Fruit fly (Drosophila melanogaster) whole organism, embryonic: ENCODE results near the gene CG3630.
A peak's percentile ranks its signal among the peaks of the same experiment; 100 is the strongest.

Experiments
- Atf-2 ChIP-seq: fragments of 200-800 bp; sonication (Bioruptor generic); optimal IDR thresholded peaks from 2 replicates; lab custom pipeline; 2016; ENCODE audit warnings: missing biosample characterization, missing genetic modification characterization
- Bdp1 ChIP-seq: fragments of 200-800 bp; sonication (Bioruptor generic); optimal IDR thresholded peaks from 3 replicates; lab custom pipeline; 2016; ENCODE audit warnings: missing biosample characterization, missing genetic modification characterization
- Blimp-1 ChIP-seq: fragments of 200-800 bp; sonication (Bioruptor generic); optimal IDR thresholded peaks from 3 replicates; lab custom pipeline; 2018; ENCODE audit warnings: missing biosample characterization, missing genetic modification characterization, mild to moderate bottlenecking, moderate library complexity, missing genetic modification reagents
- CG10147 ChIP-seq: fragments of 200-800 bp; sonication (Bioruptor generic); optimal IDR thresholded peaks from 2 replicates; lab custom pipeline; 2019; ENCODE audit warnings: missing biosample characterization, mild to moderate bottlenecking, missing genetic modification characterization, moderate library complexity
- CG12104 ChIP-seq: fragments of 200-800 bp; sonication (Bioruptor generic); optimal IDR thresholded peaks from 3 replicates; lab custom pipeline; 2016; ENCODE audit warnings: missing biosample characterization, missing genetic modification characterization
- CG12769 ChIP-seq: fragments of 200-800 bp; sonication (Bioruptor generic); optimal IDR thresholded peaks from 2 replicates; lab custom pipeline; 2019; ENCODE audit warnings: missing biosample characterization, mild to moderate bottlenecking, missing genetic modification characterization, moderate library complexity
- CG12942 ChIP-seq: fragments of 200-800 bp; sonication (Bioruptor generic); optimal IDR thresholded peaks from 3 replicates; lab custom pipeline; 2016; ENCODE audit warnings: missing biosample characterization, missing genetic modification characterization
- CG13287 ChIP-seq: fragments of 200-800 bp; sonication (Bioruptor generic); IDR thresholded peaks from 2 replicates; pipeline ENCODE4 v1.3.6; 2022; ENCODE audit warnings: missing biosample characterization, missing genetic modification characterization; ENCODE audit not compliant: partially characterized antibody
- CG13894 ChIP-seq: fragments of 200-800 bp; sonication (Bioruptor generic); optimal IDR thresholded peaks from 3 replicates; lab custom pipeline; 2018; ENCODE audit warnings: missing biosample characterization, mild to moderate bottlenecking, missing genetic modification characterization, moderate library complexity
- CG15514 ChIP-seq: fragments of 200-800 bp; sonication (Bioruptor generic); optimal IDR thresholded peaks from 3 replicates; lab custom pipeline; 2017; ENCODE audit warnings: missing biosample characterization, missing genetic modification characterization, mild to moderate bottlenecking, moderate library complexity, missing genetic modification reagents
- CG17612 ChIP-seq: fragments of 200-800 bp; sonication (Bioruptor generic); IDR thresholded peaks from 2 replicates; pipeline ENCODE4 v1.3.6; 2022; ENCODE audit warnings: missing biosample characterization, missing genetic modification characterization
- CG18262 ChIP-seq: fragments of 200-800 bp; optimal IDR thresholded peaks from 3 replicates; lab custom pipeline; 2019; ENCODE audit warnings: missing biosample characterization, mild to moderate bottlenecking, missing genetic modification characterization, moderate library complexity
- CG1832 ChIP-seq: fragments of 200-800 bp; sonication (Bioruptor generic); optimal IDR thresholded peaks from 2 replicates; lab custom pipeline; 2017; ENCODE audit warnings: missing biosample characterization, mild to moderate bottlenecking, missing genetic modification characterization, inconsistent platforms
- CG3163 ChIP-seq: fragments of 200-800 bp; sonication (Bioruptor generic); optimal IDR thresholded peaks from 3 replicates; lab custom pipeline; 2016; ENCODE audit warnings: missing biosample characterization, missing genetic modification characterization
- CG4360 ChIP-seq: fragments of 200-800 bp; sonication (Bioruptor generic); IDR thresholded peaks from 2 replicates; pipeline ENCODE4 v1.3.6; 2022; ENCODE audit warnings: missing biosample characterization, missing genetic modification characterization
- CG4820 ChIP-seq: fragments of 200-800 bp; sonication (Bioruptor generic); optimal IDR thresholded peaks from 3 replicates; lab custom pipeline; 2016; ENCODE audit warnings: missing biosample characterization, missing genetic modification characterization
- CG5953 ChIP-seq: fragments of 200-800 bp; sonication (Bioruptor generic); IDR thresholded peaks from 2 replicates; pipeline ENCODE4 v1.3.6; 2022; ENCODE audit warnings: missing biosample characterization, missing genetic modification characterization
- CG7372 ChIP-seq: fragments of 200-800 bp; sonication (Bioruptor generic); IDR thresholded peaks from 2 replicates; pipeline ENCODE4 v1.3.6; 2022; ENCODE audit warnings: missing biosample characterization, missing genetic modification characterization
- CG8089 ChIP-seq: fragments of 200-800 bp; sonication (Bioruptor generic); optimal IDR thresholded peaks from 3 replicates; lab custom pipeline; 2016; ENCODE audit warnings: missing biosample characterization, missing genetic modification characterization
- Dbx ChIP-seq: fragments of 200-800 bp; sonication (Bioruptor generic); IDR thresholded peaks from 3 replicates; pipeline ENCODE4 v1.3.6; 2022; ENCODE audit warnings: missing biosample characterization, missing genetic modification characterization
- H15 ChIP-seq: fragments of 200-800 bp; sonication (Bioruptor generic); IDR thresholded peaks from 3 replicates; pipeline ENCODE4 v1.3.6; 2022; ENCODE audit warnings: missing biosample characterization, missing genetic modification characterization
- Lpt ChIP-seq: fragments of >200 bp; optimal IDR thresholded peaks from 2 replicates; lab custom pipeline; 2018; ENCODE audit warnings: missing biosample characterization, missing genetic modification characterization
- Nf-YB ChIP-seq: fragments of 200-800 bp; sonication (Bioruptor generic); optimal IDR thresholded peaks from 3 replicates; lab custom pipeline; 2019; ENCODE audit warnings: missing biosample characterization, mild to moderate bottlenecking, missing genetic modification characterization, moderate library complexity
- Nf-YC ChIP-seq: fragments of 200-800 bp; optimal IDR thresholded peaks from 3 replicates; lab custom pipeline; 2019; ENCODE audit warnings: missing biosample characterization, mild to moderate bottlenecking, missing genetic modification characterization, moderate library complexity
- PHDP ChIP-seq: fragments of 200-800 bp; sonication (Bioruptor generic); optimal IDR thresholded peaks from 3 replicates; lab custom pipeline; 2018; ENCODE audit warnings: missing biosample characterization, mild to moderate bottlenecking, missing genetic modification characterization, moderate library complexity
- ac ChIP-seq: fragments of 200-800 bp; sonication (Bioruptor generic); optimal IDR thresholded peaks from 3 replicates; lab custom pipeline; 2017; ENCODE audit warnings: missing biosample characterization, mild to moderate bottlenecking, missing genetic modification characterization
- bigmax ChIP-seq: fragments of 200-800 bp; sonication (Bioruptor generic); optimal IDR thresholded peaks from 2 replicates; lab custom pipeline; 2018; ENCODE audit warnings: missing biosample characterization, mild to moderate bottlenecking, missing genetic modification characterization
- btn ChIP-seq: fragments of 200-800 bp; sonication (Bioruptor generic); optimal IDR thresholded peaks from 2 replicates; lab custom pipeline; 2016; ENCODE audit warnings: missing biosample characterization, missing genetic modification characterization
- cg ChIP-seq: fragments of 200-800 bp; sonication (Bioruptor generic); optimal IDR thresholded peaks from 3 replicates; lab custom pipeline; 2019; ENCODE audit warnings: missing biosample characterization, mild to moderate bottlenecking, missing genetic modification characterization, moderate library complexity
- cwo ChIP-seq: fragments of 200-800 bp; sonication (Bioruptor generic); optimal IDR thresholded peaks from 3 replicates; lab custom pipeline; 2017; ENCODE audit warnings: missing biosample characterization, missing genetic modification characterization, mild to moderate bottlenecking, moderate library complexity, missing genetic modification reagents
- da ChIP-seq: fragments of 200-800 bp; sonication (Bioruptor generic); optimal IDR thresholded peaks from 2 replicates; lab custom pipeline; 2016; ENCODE audit warnings: missing biosample characterization, missing genetic modification characterization
- dati ChIP-seq: fragments of 200-800 bp; sonication (Bioruptor generic); IDR thresholded peaks from 2 replicates; pipeline ENCODE4 v1.3.6; 2022; ENCODE audit warnings: missing biosample characterization, missing genetic modification characterization
- dmrt11E ChIP-seq: fragments of 200-800 bp; sonication (Bioruptor generic); optimal IDR thresholded peaks from 3 replicates; lab custom pipeline; 2018; ENCODE audit warnings: missing biosample characterization, mild to moderate bottlenecking, missing genetic modification characterization, moderate library complexity
- emc ChIP-seq: fragments of 200-800 bp; sonication (Bioruptor generic); optimal IDR thresholded peaks from 2 replicates; lab custom pipeline; 2016; ENCODE audit warnings: missing biosample characterization, missing genetic modification characterization
- fd96Cb ChIP-seq: fragments of 200-800 bp; sonication (Bioruptor generic); optimal IDR thresholded peaks from 2 replicates; lab custom pipeline; 2018; ENCODE audit warnings: missing biosample characterization, mild to moderate bottlenecking, missing genetic modification characterization, moderate library complexity
- fu2 ChIP-seq: fragments of 200-800 bp; sonication (Bioruptor generic); optimal IDR thresholded peaks from 2 replicates; lab custom pipeline; 2016; ENCODE audit warnings: missing biosample characterization, missing genetic modification characterization
- ham ChIP-seq: fragments of 200-800 bp; sonication (Bioruptor generic); IDR thresholded peaks from 2 replicates; pipeline ENCODE4 v1.3.6; 2022; ENCODE audit warnings: missing biosample characterization, missing genetic modification characterization
- lov ChIP-seq, 2 experiments: fragments of 200-800 bp in 1 of 2; fragments of >200 bp in 1 of 2; sonication (Bioruptor generic) in 1 of 2; IDR thresholded peaks in 1 of 2; optimal IDR thresholded peaks in 1 of 2; 2 replicates in 1 of 2; 3 replicates in 1 of 2; pipeline versions ENCODE4 v1.3.6 to Lab custom; 2017 to 2022; ENCODE audit warnings: missing biosample characterization in 1 of 2, missing genetic modification characterization in 1 of 2
- nerfin-1 ChIP-seq: fragments of 200-800 bp; sonication (Bioruptor generic); optimal IDR thresholded peaks from 3 replicates; lab custom pipeline; 2019; ENCODE audit warnings: missing biosample characterization, mild to moderate bottlenecking, missing genetic modification characterization, moderate library complexity
- scrt ChIP-seq: fragments of 200-800 bp; sonication (Bioruptor generic); optimal IDR thresholded peaks from 2 replicates; lab custom pipeline; 2018; ENCODE audit warnings: missing biosample characterization, mild to moderate bottlenecking, missing genetic modification characterization, moderate library complexity
- shn ChIP-seq: fragments of 200-800 bp; sonication (Bioruptor generic); optimal IDR thresholded peaks from 3 replicates; lab custom pipeline; 2016; ENCODE audit warnings: missing biosample characterization, missing genetic modification characterization
- stc ChIP-seq: fragments of 200-800 bp; sonication (Bioruptor generic); IDR thresholded peaks from 2 replicates; pipeline ENCODE4 v1.3.6; 2022; ENCODE audit warnings: missing biosample characterization, missing genetic modification characterization
- tgo ChIP-seq: fragments of 200-800 bp; sonication (Bioruptor generic); IDR thresholded peaks from 3 replicates; pipeline ENCODE4 v1.3.6; 2022; ENCODE audit warnings: missing biosample characterization, missing genetic modification characterization
- tna ChIP-seq: fragments of 200-800 bp; sonication (Bioruptor generic); IDR thresholded peaks from 2 replicates; pipeline ENCODE4 v1.3.6; 2022; ENCODE audit warnings: missing biosample characterization, missing genetic modification characterization; ENCODE audit not compliant: partially characterized antibody
- trh ChIP-seq: fragments of 200-800 bp; sonication (Bioruptor generic); optimal IDR thresholded peaks from 2 replicates; lab custom pipeline; 2016; ENCODE audit warnings: missing biosample characterization, missing genetic modification characterization
- usp ChIP-seq: fragments of >200 bp; optimal IDR thresholded peaks from 2 replicates; lab custom pipeline; 2017; ENCODE audit warnings: missing biosample characterization, missing genetic modification characterization
- wek ChIP-seq: fragments of 200-800 bp; sonication (Bioruptor generic); optimal IDR thresholded peaks from 3 replicates; lab custom pipeline; 2018; ENCODE audit warnings: missing biosample characterization, mild to moderate bottlenecking, missing genetic modification characterization, moderate library complexity
- yki ChIP-seq: fragments of >200 bp; optimal IDR thresholded peaks from 3 replicates; lab custom pipeline; 2018

The CG3630 gene

dm6 chrX:2123013-2123964 lies 38.7 kb upstream of the CG3630 start, which contains the start of gene ph-d (continued):
- peak; percentile 32; the same call in 1 of the 3 replicates for TF ChIP-seq Dbx
- no peak for TF ChIP-seq CG3163 (GFP tag; lab: Kevin White, UChicago)
- TF ChIP-seq ac (GFP tag; lab: Kevin White, UChicago), result no peak
- no peak for TF ChIP-seq ham
- no peak for TF ChIP-seq CG8089 (GFP tag; lab: Kevin White, UChicago)
- TF ChIP-seq cg (GFP tag; lab: Kevin White, UChicago), result peak; percentile 97
- TF ChIP-seq CG12942 (GFP tag; lab: Kevin White, UChicago), result no peak
- no peak for TF ChIP-seq btn (GFP tag; lab: Kevin White, UChicago)
- TF ChIP-seq Blimp-1, result peak; percentile 52
- TF ChIP-seq Nf-YC, result peak; percentile 95
- peak; percentile 44 for TF ChIP-seq dmrt11E
- TF ChIP-seq stc, result 0 out of 2 replicates have a peak, but pooled peaks have one; percentile 8
- no peak for TF ChIP-seq tgo
- no peak for TF ChIP-seq yki (lab: Kevin White, UChicago)
- TF ChIP-seq CG12769 (tag; lab: Kevin White, UChicago), result peak; percentile 98
- TF ChIP-seq da (GFP tag; lab: Kevin White, UChicago), result no peak
- TF ChIP-seq CG15514 (GFP tag; lab: Kevin White, UChicago), result peak; percentile 53
- TF ChIP-seq fu2, result no peak
- peak; percentile 38; the same call in 1 of the 2 replicates for TF ChIP-seq CG13287
- peak; percentile 48 for TF ChIP-seq scrt (GFP tag; lab: Kevin White, UChicago)
- TF ChIP-seq tna (GFP tag; lab: Robert Waterston, UW), result no peak
- no peak for TF ChIP-seq bigmax
- no peak for TF ChIP-seq shn (GFP tag; lab: Kevin White, UChicago)
- TF ChIP-seq CG17612, result no peak
- no peak for TF ChIP-seq lov (optimal IDR thresholded peaks at IDR 0.05; lab: Kevin White, UChicago)
- TF ChIP-seq lov (GFP tag; IDR thresholded peaks at IDR 0.05; lab: Robert Waterston, UW), result 0 out of 3 replicates have a peak, but pooled peaks have one; percentile 33
- peak; percentile 98 for TF ChIP-seq CG1832 (GFP tag; lab: Kevin White, UChicago)
- no peak for TF ChIP-seq trh (GFP tag; lab: Kevin White, UChicago)
- no peak for TF ChIP-seq CG10147 (GFP tag; lab: Kevin White, UChicago)
- TF ChIP-seq nerfin-1 (tag; lab: Kevin White, UChicago), result peak; percentile 17
- TF ChIP-seq CG4360, result 0 out of 2 replicates have a peak, but pooled peaks have one; percentile 17
- TF ChIP-seq CG12104 (GFP tag; lab: Kevin White, UChicago), result no peak
- no peak for TF ChIP-seq CG7372 (GFP tag; lab: Robert Waterston, UW)
- TF ChIP-seq usp (GFP tag; lab: Kevin White, UChicago), result no peak
- peak; percentile 50 for TF ChIP-seq fd96Cb (tag; lab: Kevin White, UChicago)
- peak; percentile 52 for TF ChIP-seq PHDP (tag; lab: Kevin White, UChicago)
- TF ChIP-seq cwo, result peak; percentile 5
- TF ChIP-seq CG5953 (GFP tag; lab: Robert Waterston, UW), result no peak
- peak; percentile 95 for TF ChIP-seq Nf-YB
- TF ChIP-seq wek (GFP tag; lab: Kevin White, UChicago), result no peak
- TF ChIP-seq CG4820 (GFP tag; lab: Kevin White, UChicago), result no peak
- peak; percentile 65 for TF ChIP-seq CG13894 (tag; lab: Kevin White, UChicago)
- peak; percentile 59 for TF ChIP-seq CG18262 (tag; lab: Kevin White, UChicago)
- TF ChIP-seq Lpt, result peak; percentile 87
- TF ChIP-seq H15 (GFP tag; lab: Robert Waterston, UW), result 0 out of 3 replicates have a peak, but pooled peaks have one; percentile 19
- TF ChIP-seq emc (GFP tag; lab: Kevin White, UChicago), result no peak
- TF ChIP-seq dati (GFP tag; lab: Robert Waterston, UW), result no peak
- no peak for TF ChIP-seq Bdp1 (GFP tag; lab: Kevin White, UChicago)
- no peak for TF ChIP-seq Atf-2
